Fruit fly (Drosophila melanogaster) whole organism, embryonic: ENCODE measurements around the gene CG42449.

Experiments
- CG10431 ChIP-seq: fragments of 200-800 bp; sonication (Bioruptor generic); optimal IDR thresholded peaks from 3 replicates; lab custom pipeline; 2018; ENCODE audit warnings: missing biosample characterization, mild to moderate bottlenecking, missing genetic modification characterization
- CG10979 ChIP-seq: fragments of 200-800 bp; sonication (Bioruptor generic); optimal IDR thresholded peaks from 2 replicates; lab custom pipeline; 2018; ENCODE audit warnings: missing biosample characterization, mild to moderate bottlenecking, missing genetic modification characterization, moderate library complexity
- CG11085 ChIP-seq: fragments of 200-800 bp; sonication (Bioruptor generic); IDR thresholded peaks from 2 replicates; pipeline ENCODE4 v1.3.6; 2022; ENCODE audit warnings: missing biosample characterization, missing genetic modification characterization
- CG11696 ChIP-seq: fragments of 200-800 bp; sonication (Bioruptor generic); IDR thresholded peaks from 2 replicates; pipeline ENCODE4 v1.3.6; 2022; ENCODE audit warnings: missing biosample characterization, missing genetic modification characterization
- CG12071 ChIP-seq: fragments of 200-800 bp; sonication (Bioruptor generic); optimal IDR thresholded peaks from 3 replicates; lab custom pipeline; 2018; ENCODE audit warnings: missing biosample characterization, mild to moderate bottlenecking, missing genetic modification characterization
- CG12236 ChIP-seq: fragments of 200-800 bp; sonication (Bioruptor generic); optimal IDR thresholded peaks from 2 replicates; lab custom pipeline; 2016; ENCODE audit warnings: missing biosample characterization, missing genetic modification characterization
- CG12299 ChIP-seq: fragments of 200-800 bp; sonication (Bioruptor generic); optimal IDR thresholded peaks from 2 replicates; lab custom pipeline; 2018; ENCODE audit warnings: missing biosample characterization, mild to moderate bottlenecking, missing genetic modification characterization
- CG13287 ChIP-seq: fragments of 200-800 bp; sonication (Bioruptor generic); IDR thresholded peaks from 2 replicates; pipeline ENCODE4 v1.3.6; 2022; ENCODE audit warnings: missing biosample characterization, missing genetic modification characterization; ENCODE audit not compliant: partially characterized antibody
- CG13424 ChIP-seq: fragments of 200-800 bp; sonication (Bioruptor generic); optimal IDR thresholded peaks from 2 replicates; lab custom pipeline; 2019; ENCODE audit warnings: missing biosample characterization, mild to moderate bottlenecking, missing genetic modification characterization, moderate library complexity
- CG13775 ChIP-seq: fragments of 200-800 bp; sonication (Bioruptor generic); optimal IDR thresholded peaks from 3 replicates; lab custom pipeline; 2017; ENCODE audit warnings: missing biosample characterization, mild to moderate bottlenecking, missing genetic modification characterization
- CG14441 ChIP-seq: fragments of 200-800 bp; sonication (Bioruptor generic); IDR thresholded peaks from 2 replicates; pipeline ENCODE4 v1.3.6; 2022; ENCODE audit warnings: missing biosample characterization, missing genetic modification characterization
- CG17612 ChIP-seq: fragments of 200-800 bp; sonication (Bioruptor generic); IDR thresholded peaks from 2 replicates; pipeline ENCODE4 v1.3.6; 2022; ENCODE audit warnings: missing biosample characterization, missing genetic modification characterization
- CG17802 ChIP-seq: fragments of 200-800 bp; sonication (Bioruptor generic); optimal IDR thresholded peaks from 2 replicates; lab custom pipeline; 2018; ENCODE audit warnings: missing biosample characterization, mild to moderate bottlenecking, missing genetic modification characterization, moderate library complexity
- CG17829 ChIP-seq: fragments of 200-800 bp; optimal IDR thresholded peaks from 2 replicates; lab custom pipeline; 2019; ENCODE audit warnings: missing biosample characterization, mild to moderate bottlenecking, missing genetic modification characterization, moderate library complexity
- CG1832 ChIP-seq: fragments of 200-800 bp; sonication (Bioruptor generic); optimal IDR thresholded peaks from 2 replicates; lab custom pipeline; 2017; ENCODE audit warnings: missing biosample characterization, mild to moderate bottlenecking, missing genetic modification characterization, inconsistent platforms
- CG3163 ChIP-seq: fragments of 200-800 bp; sonication (Bioruptor generic); optimal IDR thresholded peaks from 3 replicates; lab custom pipeline; 2016; ENCODE audit warnings: missing biosample characterization, missing genetic modification characterization
- CG32532 ChIP-seq: fragments of 200-800 bp; sonication (Bioruptor generic); IDR thresholded peaks from 2 replicates; pipeline ENCODE4 v1.3.6; 2022; ENCODE audit warnings: missing biosample characterization, missing genetic modification characterization
- CG34224 ChIP-seq: fragments of 200-800 bp; sonication (Bioruptor generic); IDR thresholded peaks from 3 replicates; pipeline ENCODE4 v1.3.6; 2022; ENCODE audit warnings: missing biosample characterization, missing genetic modification characterization; ENCODE audit not compliant: partially characterized antibody
- CG6272 ChIP-seq: fragments of 200-800 bp; sonication (Bioruptor generic); IDR thresholded peaks from 2 replicates; pipeline ENCODE4 v1.3.6; 2022; ENCODE audit warnings: missing biosample characterization, missing genetic modification characterization
- CG8388 ChIP-seq: fragments of 200-800 bp; sonication (Bioruptor generic); optimal IDR thresholded peaks from 2 replicates; lab custom pipeline; 2019; ENCODE audit warnings: missing biosample characterization, mild to moderate bottlenecking, missing genetic modification characterization, moderate library complexity
- CG9932 ChIP-seq: fragments of 200-800 bp; sonication (Bioruptor generic); IDR thresholded peaks from 2 replicates; pipeline ENCODE4 v1.3.6; 2022; ENCODE audit warnings: missing biosample characterization, missing genetic modification characterization
- CTCF ChIP-seq: fragments of 200-800 bp; sonication (Bioruptor generic); optimal IDR thresholded peaks from 2 replicates; lab custom pipeline; 2017; ENCODE audit warnings: missing biosample characterization, mild to moderate bottlenecking, missing genetic modification characterization, moderate library complexity
- Deaf1 ChIP-seq: fragments of 200-800 bp; optimal IDR thresholded peaks from 3 replicates; lab custom pipeline; 2019; ENCODE audit warnings: missing biosample characterization, mild to moderate bottlenecking, missing genetic modification characterization, moderate library complexity
- Dek ChIP-seq: fragments of 200-800 bp; sonication (Bioruptor generic); optimal IDR thresholded peaks from 3 replicates; lab custom pipeline; 2019; ENCODE audit warnings: missing biosample characterization, mild to moderate bottlenecking, missing genetic modification characterization, moderate library complexity
- Dp ChIP-seq: fragments of 200-800 bp; sonication (Bioruptor generic); optimal IDR thresholded peaks from 2 replicates; lab custom pipeline; 2018; ENCODE audit warnings: missing biosample characterization, mild to moderate bottlenecking, missing genetic modification characterization, moderate library complexity
- Gsc ChIP-seq: fragments of 200-800 bp; sonication (Bioruptor generic); IDR thresholded peaks from 2 replicates; pipeline ENCODE4 v1.3.6; 2022; ENCODE audit warnings: missing biosample characterization, missing genetic modification characterization
- H15 ChIP-seq: fragments of 200-800 bp; sonication (Bioruptor generic); IDR thresholded peaks from 3 replicates; pipeline ENCODE4 v1.3.6; 2022; ENCODE audit warnings: missing biosample characterization, missing genetic modification characterization
- NfI ChIP-seq: fragments of 200-800 bp; sonication (Bioruptor generic); optimal IDR thresholded peaks from 3 replicates; lab custom pipeline; 2018; ENCODE audit warnings: missing biosample characterization, mild to moderate bottlenecking, missing genetic modification characterization, moderate library complexity
- Opbp ChIP-seq: fragments of 200-800 bp; sonication (Bioruptor generic); IDR thresholded peaks from 3 replicates; pipeline ENCODE4 v1.3.6; 2022; ENCODE audit warnings: missing biosample characterization, missing genetic modification characterization; ENCODE audit not compliant: partially characterized antibody
- Xbp1 ChIP-seq: fragments of 200-800 bp; sonication (Bioruptor generic); optimal IDR thresholded peaks from 3 replicates; lab custom pipeline; 2016; ENCODE audit warnings: missing biosample characterization, mild to moderate bottlenecking, missing genetic modification characterization
- amos ChIP-seq: fragments of 200-800 bp; sonication (Bioruptor generic); IDR thresholded peaks from 2 replicates; pipeline ENCODE4 v1.3.6; 2022; ENCODE audit warnings: missing biosample characterization, missing genetic modification characterization; ENCODE audit not compliant: partially characterized antibody
- ara ChIP-seq: fragments of 200-800 bp; sonication (Bioruptor generic); IDR thresholded peaks from 2 replicates; pipeline ENCODE4 v1.3.6; 2022; ENCODE audit warnings: missing biosample characterization, missing genetic modification characterization
- ci ChIP-seq: fragments of 200-800 bp; sonication (Bioruptor generic); IDR thresholded peaks from 3 replicates; pipeline ENCODE4 v1.3.6; 2022; ENCODE audit warnings: missing biosample characterization, missing genetic modification characterization
- crp ChIP-seq, 2 experiments: fragments of 200-800 bp; sonication (Bioruptor generic); optimal IDR thresholded peaks; 2 replicates in 1 of 2; 3 replicates in 1 of 2; lab custom pipeline; 2017; ENCODE audit warnings: missing biosample characterization in 2 of 2, missing genetic modification characterization in 2 of 2, mild to moderate bottlenecking in 1 of 2, moderate library complexity in 1 of 2
- dmrt99B ChIP-seq: fragments of 200-800 bp; sonication (Bioruptor generic); optimal IDR thresholded peaks from 2 replicates; lab custom pipeline; 2018; ENCODE audit warnings: missing biosample characterization, mild to moderate bottlenecking, missing genetic modification characterization, moderate library complexity
- ems ChIP-seq: fragments of 200-800 bp; sonication (Bioruptor generic); optimal IDR thresholded peaks from 3 replicates; lab custom pipeline; 2016; ENCODE audit warnings: missing biosample characterization, missing genetic modification characterization
- en ChIP-seq: fragments of 200-800 bp; sonication (Bioruptor generic); optimal IDR thresholded peaks from 2 replicates; lab custom pipeline; 2016; ENCODE audit warnings: missing biosample characterization, missing genetic modification characterization
- fu2 ChIP-seq: fragments of 200-800 bp; sonication (Bioruptor generic); optimal IDR thresholded peaks from 2 replicates; lab custom pipeline; 2016; ENCODE audit warnings: missing biosample characterization, missing genetic modification characterization
- gcm ChIP-seq: fragments of 200-800 bp; sonication (Bioruptor generic); optimal IDR thresholded peaks from 2 replicates; lab custom pipeline; 2019; ENCODE audit warnings: missing biosample characterization, mild to moderate bottlenecking, missing genetic modification characterization, moderate library complexity
- gsb-n ChIP-seq: fragments of 200-800 bp; sonication (Bioruptor generic); optimal IDR thresholded peaks from 3 replicates; lab custom pipeline; 2018; ENCODE audit warnings: missing biosample characterization, mild to moderate bottlenecking, missing genetic modification characterization
- lab ChIP-seq: fragments of 200-800 bp; sonication (Bioruptor generic); optimal IDR thresholded peaks from 3 replicates; lab custom pipeline; 2017; ENCODE audit warnings: missing biosample characterization, missing genetic modification characterization, mild to moderate bottlenecking, moderate library complexity, missing genetic modification reagents
- luna ChIP-seq: fragments of 200-800 bp; sonication (Bioruptor generic); optimal IDR thresholded peaks from 2 replicates; lab custom pipeline; 2016; ENCODE audit warnings: missing biosample characterization, missing genetic modification characterization
- oc ChIP-seq: fragments of 200-800 bp; sonication (Bioruptor generic); optimal IDR thresholded peaks from 2 replicates; lab custom pipeline; 2018; ENCODE audit warnings: missing biosample characterization, mild to moderate bottlenecking, missing genetic modification characterization, moderate library complexity
- pfk ChIP-seq: fragments of 200-800 bp; sonication (Bioruptor generic); optimal IDR thresholded peaks from 2 replicates; lab custom pipeline; 2018; ENCODE audit warnings: missing biosample characterization, mild to moderate bottlenecking, missing genetic modification characterization, moderate library complexity
- phol ChIP-seq: fragments of 200-800 bp; sonication (Bioruptor generic); optimal IDR thresholded peaks from 3 replicates; lab custom pipeline; 2018; ENCODE audit warnings: missing biosample characterization, mild to moderate bottlenecking, missing genetic modification characterization, moderate library complexity
- pros ChIP-seq: fragments of 200-800 bp; sonication (Bioruptor generic); optimal IDR thresholded peaks from 3 replicates; lab custom pipeline; 2019; ENCODE audit warnings: missing biosample characterization, mild to moderate bottlenecking, missing genetic modification characterization, moderate library complexity
- ranshi ChIP-seq: fragments of 200-800 bp; sonication (Bioruptor generic); IDR thresholded peaks from 2 replicates; pipeline ENCODE4 v1.3.6; 2022; ENCODE audit warnings: missing biosample characterization, missing genetic modification characterization
- unc-4 ChIP-seq: fragments of 200-800 bp; sonication (Bioruptor generic); IDR thresholded peaks from 2 replicates; pipeline ENCODE4 v1.3.6; 2022; ENCODE audit warnings: missing biosample characterization, missing genetic modification characterization; ENCODE audit not compliant: partially characterized antibody
- zfh1 ChIP-seq: fragments of 200-800 bp; sonication (Bioruptor generic); IDR thresholded peaks from 3 replicates; pipeline ENCODE4 v1.3.6; 2022; ENCODE audit warnings: missing biosample characterization, missing genetic modification characterization

The CG42449 gene

dm6 chrX:5677400-5678177, 5.5 kb upstream of the CG42449 start (continued):
- TF ChIP-seq amos (no peak), CG11696 (peak; percentile 95), CG13287 (GFP tag; lab: Robert Waterston, UW) (no peak), lab (GFP tag; lab: Kevin White, UChicago) (peak; percentile 98), CG17802 (tag; lab: Kevin White, UChicago) (peak; percentile 55), gsb-n (peak; percentile 93), en (GFP tag; lab: Kevin White, UChicago) (peak; percentile 81), ara (GFP tag; lab: Robert Waterston, UW) (peak; percentile 97), CG12071 (peak; percentile 98), fu2 (GFP tag; lab: Kevin White, UChicago) (peak; percentile 22), Deaf1 (tag; lab: Kevin White, UChicago) (peak; percentile 49), pfk (GFP tag; lab: Kevin White, UChicago) (peak; percentile 85), oc (tag; lab: Kevin White, UChicago) (peak; percentile 90), H15 (GFP tag; lab: Robert Waterston, UW) (peak; percentile 59; the same call in 1 of the 3 replicates), ci (GFP tag; lab: Robert Waterston, UW) (peak; percentile 97), CG13424 (tag; lab: Kevin White, UChicago) (peak; percentile 89), CG10979 (tag; lab: Kevin White, UChicago) (peak; percentile 73), CTCF (GFP tag; lab: Kevin White, UChicago) (peak; percentile 57), NfI (GFP tag; lab: Kevin White, UChicago) (peak; percentile 82), CG17612 (GFP tag; lab: Robert Waterston, UW) (peak; percentile 78), CG34224 (GFP tag; lab: Robert Waterston, UW) (no peak), crp (GFP tag; optimal IDR thresholded peaks at IDR 0.05; lab: Kevin White, UChicago) (peak in 1 of 2 experiments; percentile 55), gcm (GFP tag; lab: Kevin White, UChicago) (peak; percentile 92), dmrt99B (tag; lab: Kevin White, UChicago) (peak; percentile 89), ranshi (GFP tag; lab: Robert Waterston, UW) (peak; percentile 90), luna (GFP tag; lab: Kevin White, UChicago) (peak; percentile 32), Dp (GFP tag; lab: Kevin White, UChicago) (peak; percentile 14), CG10431 (peak; percentile 96), CG12299 (tag; lab: Kevin White, UChicago) (peak; percentile 95), unc-4 (GFP tag; lab: Robert Waterston, UW) (no peak), CG1832 (GFP tag; lab: Kevin White, UChicago) (no peak), CG13775 (GFP tag; lab: Kevin White, UChicago) (peak; percentile 64), Opbp (no peak), CG8388 (GFP tag; lab: Kevin White, UChicago) (peak; percentile 76), pros (peak; percentile 54), CG32532 (peak; percentile 31; the same call in 1 of the 2 replicates), Gsc (GFP tag; lab: Robert Waterston, UW) (no peak), zfh1 (GFP tag; lab: Robert Waterston, UW) (peak; percentile 94), CG17829 (tag; lab: Kevin White, UChicago) (peak; percentile 74), Xbp1 (GFP tag; lab: Kevin White, UChicago) (peak; percentile 60), CG14441 (GFP tag; lab: Robert Waterston, UW) (no peak), CG11085 (GFP tag; lab: Robert Waterston, UW) (peak; percentile 69; the same call in 1 of the 2 replicates), CG9932 (GFP tag; lab: Robert Waterston, UW) (no peak), CG6272 (no peak), phol (tag; lab: Kevin White, UChicago) (peak; percentile 30), CG12236 (GFP tag; lab: Kevin White, UChicago) (peak; percentile 97), Dek (tag; lab: Kevin White, UChicago) (peak; percentile 92), CG3163 (GFP tag; lab: Kevin White, UChicago) (peak; percentile 67), ems (GFP tag; lab: Kevin White, UChicago) (peak; percentile 90)
